Worm (Caenorhabditis elegans) whole organism, L2 larva: Measurements from ENCODE around the gene C16A3.2.
A peak's percentile ranks its signal among the peaks of the same experiment; 100 is the strongest.

Experiments
- Y55F3AM.14 ChIP-seq: fragments of 200-800 bp; sonication (Bioruptor generic); optimal IDR thresholded peaks from 2 replicates; lab custom pipeline; 2018; ENCODE audit warnings: mild to moderate bottlenecking, missing genetic modification characterization, missing compliant biosample characterization
- ama-1 ChIP-seq: fragments of 150-350 bp; optimal IDR thresholded peaks from 2 replicates; lab custom pipeline; 2018; ENCODE audit warnings: inconsistent platforms
- blmp-1 ChIP-seq: sonication (generic microtip); optimal IDR thresholded peaks from 2 replicates; lab custom pipeline; 2017; ENCODE audit warnings: missing genetic modification characterization, mild to moderate bottlenecking, missing compliant biosample characterization, antibody characterized with exemption, moderate library complexity; ENCODE audit not compliant: insufficient read depth
- ceh-16 ChIP-seq: fragments of 150-350 bp; optimal IDR thresholded peaks from 2 replicates; lab custom pipeline; 2014; ENCODE audit warnings: missing biosample characterization, missing genetic modification characterization
- crh-2 ChIP-seq: sonication (generic microtip); optimal IDR thresholded peaks from 2 replicates; lab custom pipeline; 2017; ENCODE audit warnings: missing biosample characterization, missing genetic modification characterization
- egl-27 ChIP-seq: sonication (generic microtip); optimal IDR thresholded peaks from 3 replicates; lab custom pipeline; 2017; ENCODE audit warnings: missing biosample characterization, missing genetic modification reagents, missing genetic modification characterization
- elt-1 ChIP-seq: fragments of 150-350 bp; optimal IDR thresholded peaks from 2 replicates; lab custom pipeline; 2014; ENCODE audit warnings: missing biosample characterization, missing genetic modification characterization
- elt-3 ChIP-seq: sonication (generic microtip); optimal IDR thresholded peaks from 2 replicates; lab custom pipeline; 2017; ENCODE audit warnings: missing biosample characterization, missing genetic modification characterization
- fos-1 ChIP-seq: fragments of 150-350 bp; optimal IDR thresholded peaks from 2 replicates; lab custom pipeline; 2014; ENCODE audit warnings: missing biosample characterization, missing genetic modification characterization
- gmeb-1 ChIP-seq: fragments of 150-350 bp; optimal IDR thresholded peaks from 2 replicates; lab custom pipeline; 2014; ENCODE audit warnings: missing biosample characterization, missing genetic modification characterization
- lin-11 ChIP-seq: fragments of 150-350 bp; sonication (generic microtip); optimal IDR thresholded peaks from 2 replicates; lab custom pipeline; 2014; ENCODE audit warnings: missing biosample characterization, missing genetic modification characterization, inconsistent platforms, mixed read lengths
- lin-13 ChIP-seq: fragments of 150-350 bp; optimal IDR thresholded peaks from 2 replicates; lab custom pipeline; 2014; ENCODE audit warnings: missing biosample characterization, missing genetic modification reagents, missing genetic modification characterization
- lsy-2 ChIP-seq, 2 experiments: fragments of 150-350 bp in 1 of 2; sonication (generic microtip) in 1 of 2; optimal IDR thresholded peaks; 2 replicates each; lab custom pipeline; 2014 to 2017; ENCODE audit warnings: missing biosample characterization in 2 of 2, missing genetic modification characterization in 2 of 2
- nhr-10 ChIP-seq: sonication (generic microtip); optimal IDR thresholded peaks from 2 replicates; lab custom pipeline; 2017; ENCODE audit warnings: missing biosample characterization, missing genetic modification characterization
- nhr-11 ChIP-seq: fragments of 150-350 bp; optimal IDR thresholded peaks from 2 replicates; lab custom pipeline; 2014; ENCODE audit warnings: missing biosample characterization, missing genetic modification characterization
- nhr-129 ChIP-seq: fragments of 150-350 bp; optimal IDR thresholded peaks from 2 replicates; lab custom pipeline; 2014; ENCODE audit warnings: missing biosample characterization, missing genetic modification characterization
- nhr-21 ChIP-seq: fragments of 150-350 bp; optimal IDR thresholded peaks from 2 replicates; lab custom pipeline; 2014; ENCODE audit warnings: missing biosample characterization, missing genetic modification characterization
- nhr-23 ChIP-seq: fragments of 150-350 bp; optimal IDR thresholded peaks from 2 replicates; lab custom pipeline; 2014; ENCODE audit warnings: missing biosample characterization, missing genetic modification reagents, missing genetic modification characterization
- nhr-237 ChIP-seq: fragments of 150-350 bp; optimal IDR thresholded peaks from 2 replicates; lab custom pipeline; 2014; ENCODE audit warnings: missing biosample characterization, missing genetic modification characterization
- nhr-25 ChIP-seq: fragments of 150-350 bp; sonication (generic microtip); optimal IDR thresholded peaks from 3 replicates; lab custom pipeline; 2014; ENCODE audit warnings: missing biosample characterization, missing genetic modification characterization
- nhr-6 ChIP-seq: fragments of 150-350 bp; optimal IDR thresholded peaks from 2 replicates; lab custom pipeline; 2014; ENCODE audit warnings: missing biosample characterization, missing genetic modification characterization
- nhr-77 ChIP-seq: fragments of 150-350 bp; optimal IDR thresholded peaks from 2 replicates; lab custom pipeline; 2014; ENCODE audit warnings: missing biosample characterization, missing genetic modification characterization
- sem-4 ChIP-seq: fragments of 150-350 bp; optimal IDR thresholded peaks from 2 replicates; lab custom pipeline; 2014; ENCODE audit warnings: missing biosample characterization, missing genetic modification reagents, missing genetic modification characterization
- sma-3 ChIP-seq: sonication (generic microtip); optimal IDR thresholded peaks from 2 replicates; lab custom pipeline; 2016; ENCODE audit warnings: missing genetic modification reagents, missing genetic modification characterization, missing compliant biosample characterization
- sma-9 ChIP-seq, 2 experiments: fragments of 150-350 bp in 1 of 2; sonication (generic microtip) in 1 of 2; optimal IDR thresholded peaks; 2 replicates each; lab custom pipeline; 2014 to 2016; ENCODE audit warnings: missing genetic modification characterization in 2 of 2, mild to moderate bottlenecking in 1 of 2, missing biosample characterization in 1 of 2, missing compliant biosample characterization in 1 of 2, missing genetic modification reagents in 1 of 2, moderate library complexity in 1 of 2
- snpc-4 ChIP-seq: fragments of 150-350 bp; optimal IDR thresholded peaks from 2 replicates; lab custom pipeline; 2014; ENCODE audit warnings: missing biosample characterization, missing genetic modification characterization
- unc-39 ChIP-seq: fragments of 150-350 bp; optimal IDR thresholded peaks from 2 replicates; lab custom pipeline; 2014; ENCODE audit warnings: missing biosample characterization, missing genetic modification characterization
- unc-55 ChIP-seq: fragments of 150-350 bp; sonication (generic microtip); optimal IDR thresholded peaks from 3 replicates; lab custom pipeline; 2014; ENCODE audit warnings: missing biosample characterization, missing genetic modification reagents, missing genetic modification characterization
- unc-62 ChIP-seq: fragments of 150-350 bp; optimal IDR thresholded peaks from 2 replicates; lab custom pipeline; 2014; ENCODE audit warnings: missing biosample characterization, missing genetic modification reagents, missing genetic modification characterization
- zag-1 ChIP-seq: fragments of 150-350 bp; optimal IDR thresholded peaks from 2 replicates; lab custom pipeline; 2014; ENCODE audit warnings: missing biosample characterization, missing genetic modification characterization

C16A3.2 gene

ce11 chrIII:6353084-6353483 lies 36.5 kb upstream of the C16A3.2 start, which contains the start of gene akap-1:
Gene akap-1 (plus strand): TSS chrIII:6353384.
- TF ChIP-seq lin-13 (GFP tag; lab: Kevin White, UChicago) (no peak), nhr-77 (tag; lab: Kevin White, UChicago) (no peak), elt-3 (tag; lab: Kevin White, UChicago) (no peak)
- TF ChIP-seq, all 48 proteins: peak for 0

ce11 chrIII:6355359-6355758 lies 34.3 kb upstream of the C16A3.2 start:
- TF ChIP-seq lin-11 (tag; lab: Kevin White, UChicago), result no peak
- no peak for TF ChIP-seq sma-9 (GFP tag; optimal IDR thresholded peaks at IDR 0.05; lab: Kevin White, UChicago)
- no peak for TF ChIP-seq sma-9 (tag; optimal IDR thresholded peaks at IDR 0.05; lab: Kevin White, UChicago)
- TF ChIP-seq nhr-129 (tag; lab: Kevin White, UChicago), result peak; percentile 8
- TF ChIP-seq snpc-4 (tag; lab: Kevin White, UChicago), result no peak
- TF ChIP-seq elt-1 (tag; lab: Kevin White, UChicago), result no peak
- TF ChIP-seq sem-4, result no peak
- TF ChIP-seq zag-1 (tag; lab: Kevin White, UChicago), result no peak
- TF ChIP-seq nhr-6 (tag; lab: Kevin White, UChicago), result no peak
- no peak for TF ChIP-seq nhr-23
- TF ChIP-seq elt-3 (tag; lab: Kevin White, UChicago), result no peak
- peak; percentile 65 for TF ChIP-seq unc-55 (GFP tag; lab: Kevin White, UChicago)
- TF ChIP-seq nhr-11 (tag; lab: Kevin White, UChicago), result no peak

- TF ChIP-seq unc-62 (GFP tag; lab: Kevin White, UChicago) (no peak), nhr-129 (tag; lab: Kevin White, UChicago) (peak; percentile 19)
These were observed 33.6 kb upstream of the C16A3.2 start for ce11 chrIII:6356007-6356406.

ce11 chrIII:6356764-6357163 lies 32.9 kb upstream of the C16A3.2 start:
- TF ChIP-seq nhr-11 (tag; lab: Kevin White, UChicago), result no peak
- no peak for TF ChIP-seq Y55F3AM.14 (GFP tag; lab: Kevin White, UChicago)
- no peak for TF ChIP-seq nhr-21 (tag; lab: Kevin White, UChicago)
- TF ChIP-seq ama-1 (lab: Kevin White, UChicago), result no peak
- TF ChIP-seq fos-1, result no peak
- TF ChIP-seq ceh-16 (tag; lab: Kevin White, UChicago), result no peak
- no peak for TF ChIP-seq crh-2 (tag; lab: Kevin White, UChicago)

DNA sequence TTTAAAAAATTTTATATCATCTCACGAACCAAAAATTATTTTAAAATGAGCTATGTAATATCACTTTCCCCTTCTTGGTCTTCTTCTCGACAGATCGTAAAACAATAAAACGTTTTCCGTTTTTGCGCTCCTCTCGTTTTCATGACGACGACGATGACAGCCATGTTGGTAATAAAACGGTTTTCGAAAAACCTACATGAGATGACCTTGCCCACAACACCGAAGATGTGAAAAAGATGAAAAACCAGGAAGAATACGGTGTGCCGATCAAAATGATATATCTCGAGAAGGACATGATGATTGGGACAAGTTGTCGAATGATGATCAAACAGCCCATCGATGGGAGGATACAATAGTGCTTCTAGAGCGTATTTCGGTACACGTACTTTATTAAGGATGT lies 30.9 kb upstream of the C16A3.2 start:
- TF ChIP-seq crh-2 (tag; lab: Kevin White, UChicago) (no peak), ceh-16 (tag; lab: Kevin White, UChicago) (peak; percentile 77), nhr-6 (tag; lab: Kevin White, UChicago) (peak; percentile 4), nhr-25 (tag; lab: Kevin White, UChicago) (peak; percentile 15), sma-9 (GFP tag; optimal IDR thresholded peaks at IDR 0.05; lab: Kevin White, UChicago) (peak; percentile 48), sma-9 (tag; optimal IDR thresholded peaks at IDR 0.05; lab: Kevin White, UChicago) (no peak)

- TF ChIP-seq elt-3 (tag; lab: Kevin White, UChicago), result no peak
- peak; percentile 76 for TF ChIP-seq nhr-129 (tag; lab: Kevin White, UChicago)
- peak; percentile 19 for TF ChIP-seq nhr-21 (tag; lab: Kevin White, UChicago)
- no peak for TF ChIP-seq unc-39 (tag; lab: Kevin White, UChicago)
- no peak for TF ChIP-seq nhr-237 (tag; lab: Kevin White, UChicago)
- peak in 1 of 2 experiments; percentile 22 for TF ChIP-seq lsy-2 (tag; optimal IDR thresholded peaks at IDR 0.05; lab: Kevin White, UChicago)
- TF ChIP-seq egl-27 (tag; lab: Kevin White, UChicago), result peak; percentile 27
- peak; percentile 2 for TF ChIP-seq sma-3 (GFP tag; lab: Kevin White, UChicago)
- no peak for TF ChIP-seq nhr-10 (tag; lab: Kevin White, UChicago)
- TF ChIP-seq sma-9 (GFP tag; optimal IDR thresholded peaks at IDR 0.05; lab: Kevin White, UChicago), result peak; percentile 33
- TF ChIP-seq sma-9 (tag; optimal IDR thresholded peaks at IDR 0.05; lab: Kevin White, UChicago), result no peak
- TF ChIP-seq elt-1 (tag; lab: Kevin White, UChicago), result no peak
- TF ChIP-seq fos-1, result peak; percentile 43
- TF ChIP-seq ama-1 (lab: Kevin White, UChicago), result peak; percentile 14
- no peak for TF ChIP-seq lin-13 (GFP tag; lab: Kevin White, UChicago)
- TF ChIP-seq gmeb-1 (tag; lab: Kevin White, UChicago), result no peak
- TF ChIP-seq nhr-77 (tag; lab: Kevin White, UChicago), result no peak
- TF ChIP-seq blmp-1 (tag; lab: Kevin White, UChicago), result peak; percentile 86
These were observed 30.3 kb upstream of the C16A3.2 start for ce11 chrIII:6359171-6359854.
